Worm (Caenorhabditis elegans) whole organism, mixed stage, embryonic: Measurements from ENCODE around the gene C32D5.12.

Source experiments
- M03D4.4 ChIP-seq: sonication (generic microtip); optimal IDR thresholded peaks from 2 replicates; lab custom pipeline; 2017; ENCODE audit warnings: mild to moderate bottlenecking, missing genetic modification characterization, missing compliant biosample characterization
- bed-3 ChIP-seq: fragments of 200-800 bp; sonication (Bioruptor generic); optimal IDR thresholded peaks from 3 replicates; lab custom pipeline; 2018; ENCODE audit warnings: mild to moderate bottlenecking, missing genetic modification characterization, moderate library complexity, missing compliant biosample characterization
- blmp-1 ChIP-seq: fragments of 150-350 bp; optimal IDR thresholded peaks from 2 replicates; lab custom pipeline; 2014; ENCODE audit warnings: missing biosample characterization, missing genetic modification characterization
- ceh-39 ChIP-seq: fragments of 150-350 bp; optimal IDR thresholded peaks from 2 replicates; lab custom pipeline; 2014; ENCODE audit warnings: missing biosample characterization, missing genetic modification characterization
- ceh-43 ChIP-seq: fragments of 200-800 bp; sonication (Bioruptor generic); optimal IDR thresholded peaks from 2 replicates; lab custom pipeline; 2018; ENCODE audit warnings: mild to moderate bottlenecking, missing genetic modification characterization, moderate library complexity, missing compliant biosample characterization
- ceh-83 ChIP-seq: fragments of 200-800 bp; sonication (Bioruptor generic); optimal IDR thresholded peaks from 2 replicates; lab custom pipeline; 2018; ENCODE audit warnings: mild to moderate bottlenecking, missing genetic modification characterization, missing compliant biosample characterization
- ces-1 ChIP-seq: fragments of 150-350 bp; optimal IDR thresholded peaks from 2 replicates; lab custom pipeline; 2014; ENCODE audit warnings: missing biosample characterization, missing genetic modification reagents, missing genetic modification characterization
- cnd-1 ChIP-seq: fragments of 200-800 bp; sonication (Bioruptor generic); optimal IDR thresholded peaks from 2 replicates; lab custom pipeline; 2018; ENCODE audit warnings: mild to moderate bottlenecking, missing genetic modification characterization, missing compliant biosample characterization
- drap-1 ChIP-seq: fragments of 200-800 bp; sonication (Bioruptor generic); optimal IDR thresholded peaks from 3 replicates; lab custom pipeline; 2018; ENCODE audit warnings: mild to moderate bottlenecking, missing genetic modification characterization, missing compliant biosample characterization
- elt-1 ChIP-seq: sonication (generic microtip); optimal IDR thresholded peaks from 2 replicates; lab custom pipeline; 2017; ENCODE audit warnings: missing genetic modification characterization, mild to moderate bottlenecking, missing compliant biosample characterization, antibody characterized with exemption, moderate library complexity, borderline replicate concordance; ENCODE audit not compliant: insufficient read depth
- elt-3 ChIP-seq: fragments of 150-350 bp; optimal IDR thresholded peaks from 2 replicates; lab custom pipeline; 2014; ENCODE audit warnings: missing biosample characterization, missing genetic modification characterization
- flh-1 ChIP-seq: fragments of 200-800 bp; sonication (Bioruptor generic); optimal IDR thresholded peaks from 2 replicates; lab custom pipeline; 2018; ENCODE audit warnings: mild to moderate bottlenecking, missing genetic modification characterization, moderate library complexity, missing compliant biosample characterization
- ham-2 ChIP-seq: fragments of 200-800 bp; sonication (Bioruptor generic); optimal IDR thresholded peaks from 2 replicates; lab custom pipeline; 2018; ENCODE audit warnings: mild to moderate bottlenecking, missing genetic modification characterization, missing compliant biosample characterization
- hlh-1 ChIP-seq: fragments of 150-350 bp; optimal IDR thresholded peaks from 2 replicates; lab custom pipeline; 2014; ENCODE audit warnings: missing biosample characterization, missing genetic modification reagents, missing genetic modification characterization
- lin-13 ChIP-seq: fragments of 150-350 bp; optimal IDR thresholded peaks from 2 replicates; lab custom pipeline; 2014; ENCODE audit warnings: missing biosample characterization, missing genetic modification characterization
- lin-32 ChIP-seq: fragments of 200-800 bp; sonication (Bioruptor generic); optimal IDR thresholded peaks from 2 replicates; lab custom pipeline; 2018; ENCODE audit warnings: mild to moderate bottlenecking, missing genetic modification characterization, missing compliant biosample characterization
- lsy-2 ChIP-seq: fragments of 150-350 bp; optimal IDR thresholded peaks from 2 replicates; lab custom pipeline; 2014; ENCODE audit warnings: missing biosample characterization, missing genetic modification characterization
- mep-1 ChIP-seq: fragments of 150-350 bp; optimal IDR thresholded peaks from 2 replicates; lab custom pipeline; 2017; ENCODE audit warnings: missing biosample characterization, missing genetic modification reagents, missing genetic modification characterization, inconsistent platforms
- mls-2 ChIP-seq: sonication (generic microtip); optimal IDR thresholded peaks from 2 replicates; lab custom pipeline; 2016; ENCODE audit warnings: mild to moderate bottlenecking, missing genetic modification characterization, moderate library complexity, missing compliant biosample characterization
- nhr-12 ChIP-seq: fragments of 150-350 bp; optimal IDR thresholded peaks from 2 replicates; lab custom pipeline; 2014; ENCODE audit warnings: missing biosample characterization, missing genetic modification characterization
- nhr-2 ChIP-seq: fragments of 150-350 bp; optimal IDR thresholded peaks from 2 replicates; lab custom pipeline; 2014; ENCODE audit warnings: missing biosample characterization, missing genetic modification characterization
- nhr-237 ChIP-seq: fragments of 150-350 bp; optimal IDR thresholded peaks from 2 replicates; lab custom pipeline; 2014; ENCODE audit warnings: missing biosample characterization, missing genetic modification characterization
- nhr-28 ChIP-seq: fragments of 150-350 bp; optimal IDR thresholded peaks from 2 replicates; lab custom pipeline; 2014; ENCODE audit warnings: missing biosample characterization, missing genetic modification characterization
- nhr-76 ChIP-seq: sonication (generic microtip); optimal IDR thresholded peaks from 2 replicates; lab custom pipeline; 2017; ENCODE audit warnings: missing biosample characterization, missing genetic modification characterization
- pha-4 ChIP-seq: fragments of 150-350 bp; optimal IDR thresholded peaks from 2 replicates; lab custom pipeline; 2018; ENCODE audit warnings: missing biosample characterization, missing genetic modification reagents, missing genetic modification characterization
- sem-2 ChIP-seq: fragments of 200-800 bp; sonication (Bioruptor generic); optimal IDR thresholded peaks from 2 replicates; lab custom pipeline; 2018; ENCODE audit warnings: mild to moderate bottlenecking, missing genetic modification characterization, missing compliant biosample characterization
- snpc-4 ChIP-seq: fragments of 150-350 bp; optimal IDR thresholded peaks from 2 replicates; lab custom pipeline; 2014; ENCODE audit warnings: missing biosample characterization, missing genetic modification characterization
- sptf-1 ChIP-seq: sonication (generic microtip); optimal IDR thresholded peaks from 2 replicates; lab custom pipeline; 2017; ENCODE audit warnings: mild to moderate bottlenecking, missing genetic modification characterization, moderate library complexity, missing compliant biosample characterization
- tbx-8 ChIP-seq: fragments of 200-800 bp; sonication (Bioruptor generic); optimal IDR thresholded peaks from 2 replicates; lab custom pipeline; 2018; ENCODE audit warnings: mild to moderate bottlenecking, missing genetic modification characterization, moderate library complexity, missing compliant biosample characterization
- unc-120 ChIP-seq: sonication (generic microtip); optimal IDR thresholded peaks from 2 replicates; lab custom pipeline; 2017; ENCODE audit warnings: missing genetic modification characterization, missing compliant biosample characterization; ENCODE audit not compliant: poor library complexity, severe bottlenecking
- unc-39 ChIP-seq: fragments of 150-350 bp; optimal IDR thresholded peaks from 2 replicates; lab custom pipeline; 2014; ENCODE audit warnings: missing biosample characterization, missing genetic modification characterization
- unc-62 ChIP-seq: fragments of 150-350 bp; optimal IDR thresholded peaks from 2 replicates; lab custom pipeline; 2014; ENCODE audit warnings: missing biosample characterization, missing genetic modification reagents, missing genetic modification characterization
- zip-8 ChIP-seq: fragments of 150-350 bp; optimal IDR thresholded peaks from 2 replicates; lab custom pipeline; 2014; ENCODE audit warnings: missing biosample characterization, missing genetic modification characterization
- ztf-11 ChIP-seq: fragments of 150-350 bp; optimal IDR thresholded peaks from 2 replicates; lab custom pipeline; 2014; ENCODE audit warnings: missing biosample characterization, missing genetic modification characterization

C32D5.12 gene

ce11 chrII:6394037-6394436, 35.2 kb upstream of the C32D5.12 start:
- TF ChIP-seq lin-13 (tag; lab: Kevin White, UChicago) (no peak), nhr-12 (no peak), zip-8 (tag; lab: Kevin White, UChicago) (no peak), ham-2 (GFP tag; lab: Kevin White, UChicago) (no peak), nhr-76 (tag; lab: Kevin White, UChicago) (no peak), flh-1 (GFP tag; lab: Kevin White, UChicago) (no peak), cnd-1 (no peak), ceh-43 (GFP tag; lab: Kevin White, UChicago) (no peak), M03D4.4 (no peak), ceh-39 (tag; lab: Kevin White, UChicago) (no peak), lin-32 (no peak), unc-62 (GFP tag; lab: Kevin White, UChicago) (peak; percentile 56), ces-1 (GFP tag; lab: Kevin White, UChicago) (no peak), sptf-1 (tag; lab: Kevin White, UChicago) (no peak), hlh-1 (peak; percentile 81), unc-120 (tag; lab: Kevin White, UChicago) (no peak), mep-1 (no peak), mls-2 (tag; lab: Kevin White, UChicago) (no peak), nhr-2 (tag; lab: Kevin White, UChicago) (peak; percentile 16)
- TF ChIP-seq, all 35 proteins: peak for 3

ce11 chrII:6391195-6391594, 32.4 kb upstream of the C32D5.12 start, which contains the start of gene F58F12.3:
TSS of gene F58F12.3 (minus strand) at chrII:6391295.
- no peak for TF ChIP-seq cnd-1
- no peak for TF ChIP-seq pha-4 (tag; lab: Kevin White, UChicago)
- TF ChIP-seq unc-62 (GFP tag; lab: Kevin White, UChicago) = no peak
- no peak for TF ChIP-seq elt-3 (tag; lab: Kevin White, UChicago)
- no peak for TF ChIP-seq lsy-2 (tag; lab: Kevin White, UChicago)

- no peak for TF ChIP-seq ceh-43 (GFP tag; lab: Kevin White, UChicago)
- no peak for TF ChIP-seq nhr-28 (tag; lab: Kevin White, UChicago)
- no peak for TF ChIP-seq M03D4.4
- TF ChIP-seq lsy-2 (tag; lab: Kevin White, UChicago) = no peak
- no peak for TF ChIP-seq hlh-1
- no peak for TF ChIP-seq sem-2
- no peak for TF ChIP-seq elt-1
- TF ChIP-seq mls-2 (tag; lab: Kevin White, UChicago) = no peak
- TF ChIP-seq ceh-83 (GFP tag; lab: Kevin White, UChicago) = no peak
- TF ChIP-seq bed-3 (GFP tag; lab: Kevin White, UChicago) = no peak
- no peak for TF ChIP-seq zip-8 (tag; lab: Kevin White, UChicago)
- no peak for TF ChIP-seq nhr-2 (tag; lab: Kevin White, UChicago)
- no peak for TF ChIP-seq blmp-1 (tag; lab: Kevin White, UChicago)
These were observed 29.1 kb upstream of the C32D5.12 start, which contains the start of gene F58F12.2 for ce11 chrII:6387937-6388336. TSS of gene F58F12.2 (minus strand) at chrII:6388037.

- TF ChIP-seq unc-39 (tag; lab: Kevin White, UChicago) (no peak), elt-1 (no peak), lsy-2 (tag; lab: Kevin White, UChicago) (no peak), drap-1 (no peak), zip-8 (tag; lab: Kevin White, UChicago) (no peak), lin-32 (no peak), mep-1 (no peak), pha-4 (tag; lab: Kevin White, UChicago) (no peak), unc-120 (tag; lab: Kevin White, UChicago) (no peak), bed-3 (GFP tag; lab: Kevin White, UChicago) (no peak), nhr-76 (tag; lab: Kevin White, UChicago) (no peak)
These were observed 27.7 kb upstream of the C32D5.12 start, which contains the start of gene F58F12.4 for ce11 chrII:6386467-6386866. TSS of gene F58F12.4 (plus strand) at chrII:6386767.

ce11 chrII:6383183-6383695, 24.4 kb upstream of the C32D5.12 start, which contains the start of gene F58F12.1:
TSS of gene F58F12.1 (plus strand) at chrII:6383645.
- TF ChIP-seq bed-3 (GFP tag; lab: Kevin White, UChicago) = no peak
- TF ChIP-seq snpc-4 = no peak
- peak; percentile 66 for TF ChIP-seq mep-1
- no peak for TF ChIP-seq tbx-8
- TF ChIP-seq lsy-2 (tag; lab: Kevin White, UChicago) = peak; percentile 47
- no peak for TF ChIP-seq unc-39 (tag; lab: Kevin White, UChicago)
- no peak for TF ChIP-seq cnd-1
- TF ChIP-seq zip-8 (tag; lab: Kevin White, UChicago) = no peak
- TF ChIP-seq sptf-1 (tag; lab: Kevin White, UChicago) = peak; percentile 12
- peak; percentile 38 for TF ChIP-seq lin-13 (tag; lab: Kevin White, UChicago)
- TF ChIP-seq ztf-11 (tag; lab: Kevin White, UChicago) = no peak
- no peak for TF ChIP-seq elt-3 (tag; lab: Kevin White, UChicago)
- no peak for TF ChIP-seq unc-120 (tag; lab: Kevin White, UChicago)
- TF ChIP-seq nhr-12 = no peak
- TF ChIP-seq ces-1 (GFP tag; lab: Kevin White, UChicago) = peak; percentile 22
- no peak for TF ChIP-seq flh-1 (GFP tag; lab: Kevin White, UChicago)
- peak; percentile 43 for TF ChIP-seq nhr-237 (tag; lab: Kevin White, UChicago)
- no peak for TF ChIP-seq mls-2 (tag; lab: Kevin White, UChicago)
- no peak for TF ChIP-seq M03D4.4
- TF ChIP-seq sem-2 = no peak
- TF ChIP-seq blmp-1 (tag; lab: Kevin White, UChicago) = no peak
